Worm (Caenorhabditis elegans) whole organism, mixed stage, embryonic: ENCODE measurements around the gene M88.4.

Experiments used
- bed-3 ChIP-seq: fragments of 200-800 bp; sonication (Bioruptor generic); optimal IDR thresholded peaks from 3 replicates; lab custom pipeline; 2018; ENCODE audit warnings: mild to moderate bottlenecking, missing genetic modification characterization, moderate library complexity, missing compliant biosample characterization
- ces-1 ChIP-seq: fragments of 150-350 bp; optimal IDR thresholded peaks from 2 replicates; lab custom pipeline; 2014; ENCODE audit warnings: missing biosample characterization, missing genetic modification reagents, missing genetic modification characterization
- elt-1 ChIP-seq: sonication (generic microtip); optimal IDR thresholded peaks from 2 replicates; lab custom pipeline; 2017; ENCODE audit warnings: missing genetic modification characterization, mild to moderate bottlenecking, missing compliant biosample characterization, antibody characterized with exemption, moderate library complexity, borderline replicate concordance; ENCODE audit not compliant: insufficient read depth
- lsy-2 ChIP-seq: fragments of 150-350 bp; optimal IDR thresholded peaks from 2 replicates; lab custom pipeline; 2014; ENCODE audit warnings: missing biosample characterization, missing genetic modification characterization
- mab-5 ChIP-seq: fragments of 150-350 bp; optimal IDR thresholded peaks from 2 replicates; lab custom pipeline; 2014; ENCODE audit warnings: missing biosample characterization, missing genetic modification characterization
- nhr-76 ChIP-seq: sonication (generic microtip); optimal IDR thresholded peaks from 2 replicates; lab custom pipeline; 2017; ENCODE audit warnings: missing biosample characterization, missing genetic modification characterization
- zip-8 ChIP-seq: fragments of 150-350 bp; optimal IDR thresholded peaks from 2 replicates; lab custom pipeline; 2014; ENCODE audit warnings: missing biosample characterization, missing genetic modification characterization

ce11 chrIII:4552872-4553271 lies 4.0 kb downstream of the M88.4 start:
- TF ChIP-seq bed-3 (GFP tag; lab: Kevin White, UChicago): no peak
- TF ChIP-seq nhr-76 (tag; lab: Kevin White, UChicago): no peak
- TF ChIP-seq zip-8 (tag; lab: Kevin White, UChicago): no peak
- TF ChIP-seq lsy-2 (tag; lab: Kevin White, UChicago): no peak
- no peak for TF ChIP-seq ces-1 (GFP tag; lab: Kevin White, UChicago)
- TF ChIP-seq mab-5 (tag; lab: Kevin White, UChicago): no peak
- no peak for TF ChIP-seq elt-1 (tag; lab: Kevin White, UChicago)
